Worm (Caenorhabditis elegans): Measurements from ENCODE around the gene F15E6.9.
A peak's percentile ranks its signal among the peaks of the same experiment; 100 is the strongest.

The F15E6.9 gene

ce11 chrIV:4247334-4247733, 51.5 kb downstream of the F15E6.9 start (continued):
- TF ChIP-seq hmg-1.1 (GFP tag; IDR thresholded peaks at IDR 0.05) (no peak), attf-4 (tag; optimal IDR thresholded peaks at IDR 0.05) (no peak)

- TF ChIP-seq tra-1 (GFP tag; IDR thresholded peaks at IDR 0.05) (no peak), aha-1 (tag) (peak; percentile 50)
These were observed 52.4 kb downstream of the F15E6.9 start, which contains the start of gene ttr-20 for ce11 chrIV:4246493-4246892. TSS of gene ttr-20 (plus strand) at chrIV:4246793.

ce11 chrIV:4244510-4244909, 54.4 kb downstream of the F15E6.9 start, which contains the start of gene col-34:
TSS of gene col-34 (minus strand) at chrIV:4244610.
- TF ChIP-seq hlh-11 (tag; optimal IDR thresholded peaks at IDR 0.05) (no peak), Y75B8A.6 (GFP tag; IDR thresholded peaks at IDR 0.05) (no peak), zfp-2 (tag; optimal IDR thresholded peaks at IDR 0.05) (no peak), ceh-20 (GFP tag; IDR thresholded peaks at IDR 0.05) (no peak), spr-3 (GFP tag; optimal IDR thresholded peaks at IDR 0.05) (no peak), saeg-2 (GFP tag; IDR thresholded peaks at IDR 0.05) (no peak), nhr-42 (GFP tag; IDR thresholded peaks at IDR 0.05) (no peak), attf-4 (tag; optimal IDR thresholded peaks at IDR 0.05) (no peak), nhr-25 (tag; optimal IDR thresholded peaks at IDR 0.05; ENCODE audit: borderline replicate concordance, insufficient read depth) (no peak), dmd-8 (GFP tag; IDR thresholded peaks at IDR 0.05) (no peak)

- TF ChIP-seq set-16 (GFP tag; IDR thresholded peaks at IDR 0.05) (peak; percentile 98), daf-16 (GFP tag; optimal IDR thresholded peaks at IDR 0.05) (no peak), daf-16 (tag; optimal IDR thresholded peaks at IDR 0.05) (no peak)
These were observed 55.0 kb downstream of the F15E6.9 start for ce11 chrIV:4243830-4244406.

All from whole organism, L4 larva.